Worm (Caenorhabditis elegans): ENCODE data around the gene srbc-76.

DNA sequence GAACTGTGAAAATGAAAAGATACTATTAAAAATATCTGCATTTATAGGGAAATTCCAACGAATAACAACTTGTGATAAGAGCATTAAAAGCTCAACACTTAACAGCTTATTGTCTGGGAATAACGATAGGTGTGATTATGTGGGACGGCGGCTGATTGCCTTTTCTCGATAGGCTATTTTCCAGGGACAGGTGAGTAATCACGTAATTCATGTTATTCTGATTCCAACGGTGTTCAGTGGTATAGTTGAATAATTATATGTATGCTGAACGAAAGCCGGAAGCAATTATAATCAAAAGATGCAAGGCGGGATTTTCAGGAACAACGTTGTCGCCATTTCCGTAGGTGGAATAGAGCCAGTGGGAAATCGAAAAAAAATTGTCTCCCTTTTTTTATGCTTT lies 24.7 kb downstream of the srbc-76 start, which contains the start of gene srw-17:
- TF ChIP-seq ceh-16 (tag; optimal IDR thresholded peaks at IDR 0.05) (no peak), aly-2 (tag; optimal IDR thresholded peaks at IDR 0.05) (no peak)

Data from whole organism, L3 larva.